Worm (Caenorhabditis elegans): ENCODE data around the gene ZK673.2.

Gene ZK673.2

ce11 chrII:10447348-10448316, at the start of gene ZK673.2:
ZK673.2 (plus strand) TSS chrII:10448266.
- TF ChIP-seq ttx-3 (tag; optimal IDR thresholded peaks at IDR 0.05) (no peak), npax-4 (tag; optimal IDR thresholded peaks at IDR 0.05) (no peak), F13H6.1 (tag; optimal IDR thresholded peaks at IDR 0.05) (no peak), pat-9 (tag; optimal IDR thresholded peaks at IDR 0.05) (no peak), hlh-6 (tag; optimal IDR thresholded peaks at IDR 0.05) (no peak), eyg-1 (tag; optimal IDR thresholded peaks at IDR 0.05) (no peak), elt-2 (tag; optimal IDR thresholded peaks at IDR 0.05) (no peak), ceh-19 (GFP tag; optimal IDR thresholded peaks at IDR 0.05) (no peak), gmeb-2 (tag; optimal IDR thresholded peaks at IDR 0.05) (no peak), tbx-7 (tag; optimal IDR thresholded peaks at IDR 0.05) (no peak), ceh-45 (GFP tag; IDR thresholded peaks at IDR 0.05) (no peak), hlh-30 (tag; optimal IDR thresholded peaks at IDR 0.05; ENCODE audit: insufficient read depth) (no peak), ceh-18 (tag; optimal IDR thresholded peaks at IDR 0.05) (no peak)

DNA sequence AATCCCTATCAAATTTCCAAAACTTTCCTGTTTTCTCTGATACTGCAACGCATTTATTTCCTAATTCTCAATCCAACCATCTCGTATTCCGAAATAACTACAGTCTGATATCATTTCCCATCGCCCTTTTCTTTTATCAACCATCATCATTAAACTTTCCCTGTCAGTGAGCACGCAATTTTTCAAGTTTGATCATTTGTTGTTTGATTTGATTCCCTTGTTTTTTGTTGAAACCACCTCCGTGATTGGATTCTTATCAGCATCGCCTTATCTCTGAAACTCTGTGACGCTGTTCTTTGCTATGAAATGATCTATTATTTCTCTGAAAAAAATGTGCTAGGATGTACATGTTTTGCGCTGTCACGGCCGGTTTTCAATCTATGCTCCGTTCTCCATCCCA, 45.1 kb upstream of the ZK673.2 start:
- TF ChIP-seq elt-2 (tag; optimal IDR thresholded peaks at IDR 0.05) (peak; percentile 67), hlh-13 (GFP tag; optimal IDR thresholded peaks at IDR 0.05) (no peak)

DNA sequence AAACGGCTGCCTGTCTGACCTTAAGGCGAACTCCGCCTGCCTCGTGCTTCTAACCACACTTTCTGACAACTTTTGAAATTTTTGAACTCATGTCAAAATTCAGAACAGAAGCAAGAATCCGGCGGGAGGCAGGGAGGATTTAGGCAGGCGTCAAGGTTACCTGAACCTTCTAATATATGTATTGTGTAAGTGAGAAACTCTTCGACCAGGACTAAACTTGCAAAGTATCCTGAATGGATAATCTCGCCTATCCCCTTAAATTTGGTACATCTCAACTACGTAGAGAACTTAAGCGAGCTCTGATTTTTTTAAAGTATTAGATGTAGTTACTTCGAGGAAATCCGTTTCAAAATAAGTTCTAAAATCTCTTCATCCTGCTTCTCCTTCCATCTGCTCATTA, 37.1 kb upstream of the ZK673.2 start, which contains the start of gene E04D5.5:
E04D5.5 (plus strand) TSS at position 301 of the 400 bp plus-strand sequence.
- TF ChIP-seq hlh-13 (GFP tag; optimal IDR thresholded peaks at IDR 0.05) (no peak), hlh-8 (tag; optimal IDR thresholded peaks at IDR 0.05) (no peak), dmd-4 (tag; optimal IDR thresholded peaks at IDR 0.05; ENCODE audit: borderline replicate concordance) (no peak), tbx-7 (tag; optimal IDR thresholded peaks at IDR 0.05) (no peak), hlh-30 (tag; optimal IDR thresholded peaks at IDR 0.05; ENCODE audit: insufficient read depth) (no peak), hlh-15 (tag; optimal IDR thresholded peaks at IDR 0.05) (no peak)

ce11 chrII:10416332-10416863, 31.7 kb upstream of the ZK673.2 start, which contains the start of gene eif-2A:
eif-2A (plus strand) TSS chrII:10416800.
- TF ChIP-seq unc-86 (tag; optimal IDR thresholded peaks at IDR 0.05) (no peak), Y22D7AL.16 (tag; optimal IDR thresholded peaks at IDR 0.05) (no peak), elt-2 (tag; optimal IDR thresholded peaks at IDR 0.05) (no peak), ttx-3 (tag; optimal IDR thresholded peaks at IDR 0.05) (no peak), eyg-1 (tag; optimal IDR thresholded peaks at IDR 0.05) (no peak), ceh-2 (tag; optimal IDR thresholded peaks at IDR 0.05) (no peak), tbx-2 (tag; optimal IDR thresholded peaks at IDR 0.05) (no peak), hlh-15 (tag; optimal IDR thresholded peaks at IDR 0.05) (no peak), ztf-16 (tag; optimal IDR thresholded peaks at IDR 0.05) (no peak), pag-3 (tag; optimal IDR thresholded peaks at IDR 0.05; ENCODE audit: borderline replicate concordance) (no peak), hlh-30 (tag; optimal IDR thresholded peaks at IDR 0.05; ENCODE audit: insufficient read depth) (peak; percentile 38), pat-9 (tag; optimal IDR thresholded peaks at IDR 0.05) (no peak), unc-42 (tag; optimal IDR thresholded peaks at IDR 0.05) (peak; percentile 41)

ce11 chrII:10421941-10422340, 26.1 kb upstream of the ZK673.2 start, which contains the start of gene frpr-21:
frpr-21 (minus strand) TSS chrII:10422041.
- TF ChIP-seq hlh-6 (tag; optimal IDR thresholded peaks at IDR 0.05) (no peak), eyg-1 (tag; optimal IDR thresholded peaks at IDR 0.05) (no peak), ceh-9 (tag; optimal IDR thresholded peaks at IDR 0.05) (no peak)

- TF ChIP-seq unc-42 (tag; optimal IDR thresholded peaks at IDR 0.05), result no peak
- no peak for TF ChIP-seq ama-1 (optimal IDR thresholded peaks at IDR 0.05)
- TF ChIP-seq fkh-6 (tag; optimal IDR thresholded peaks at IDR 0.05), result no peak
Observed at ce11 chrII:10435836-10436235, 12.2 kb upstream of the ZK673.2 start, which contains the start of gene cut-4. cut-4 (plus strand) TSS chrII:10436136.

All from whole organism, late embryonic.